Worm (Caenorhabditis elegans) whole organism, L2 larva: ENCODE results near the gene B0280.9.
A peak's percentile ranks its signal among the peaks of the same experiment; 100 is the strongest.
"Not testable (repeated sequence)": the region's sequence is repeated elsewhere in the genome, so short reads cannot be mapped to it uniquely, and the experiment has no call there.

ENCODE experiments used
- C34F6.9 ChIP-seq: fragments of 150-350 bp; optimal IDR thresholded peaks from 2 replicates; lab custom pipeline; 2014; ENCODE audit warnings: missing biosample characterization, missing genetic modification characterization
- F13H6.1 ChIP-seq: sonication (generic microtip); optimal IDR thresholded peaks from 2 replicates; lab custom pipeline; 2016; ENCODE audit warnings: missing genetic modification characterization, missing compliant biosample characterization
- R02D3.7 ChIP-seq: fragments of 150-350 bp; optimal IDR thresholded peaks from 2 replicates; lab custom pipeline; 2014; ENCODE audit warnings: missing biosample characterization, missing genetic modification characterization
- ZK546.5 ChIP-seq: sonication (generic microtip); optimal IDR thresholded peaks from 2 replicates; lab custom pipeline; 2017; ENCODE audit warnings: missing biosample characterization, missing genetic modification characterization
- alr-1 ChIP-seq: fragments of 150-350 bp; optimal IDR thresholded peaks from 2 replicates; lab custom pipeline; 2014; ENCODE audit warnings: missing biosample characterization, missing genetic modification characterization
- aly-2 ChIP-seq: fragments of 150-350 bp; optimal IDR thresholded peaks from 2 replicates; lab custom pipeline; 2014; ENCODE audit warnings: missing biosample characterization, missing genetic modification characterization
- ama-1 ChIP-seq: fragments of 150-350 bp; optimal IDR thresholded peaks from 2 replicates; lab custom pipeline; 2018; ENCODE audit warnings: inconsistent platforms
- ceh-82 ChIP-seq: fragments of 150-350 bp; optimal IDR thresholded peaks from 2 replicates; lab custom pipeline; 2014; ENCODE audit warnings: missing biosample characterization, missing genetic modification characterization
- crh-2 ChIP-seq: sonication (generic microtip); optimal IDR thresholded peaks from 2 replicates; lab custom pipeline; 2017; ENCODE audit warnings: missing biosample characterization, missing genetic modification characterization
- dmd-4 ChIP-seq: sonication (generic microtip); optimal IDR thresholded peaks from 2 replicates; lab custom pipeline; 2017; ENCODE audit warnings: missing biosample characterization, missing genetic modification characterization
- egl-27 ChIP-seq: sonication (generic microtip); optimal IDR thresholded peaks from 3 replicates; lab custom pipeline; 2017; ENCODE audit warnings: missing biosample characterization, missing genetic modification reagents, missing genetic modification characterization
- elt-1 ChIP-seq: fragments of 150-350 bp; optimal IDR thresholded peaks from 2 replicates; lab custom pipeline; 2014; ENCODE audit warnings: missing biosample characterization, missing genetic modification characterization
- elt-3 ChIP-seq: sonication (generic microtip); optimal IDR thresholded peaks from 2 replicates; lab custom pipeline; 2017; ENCODE audit warnings: missing biosample characterization, missing genetic modification characterization
- fos-1 ChIP-seq: fragments of 150-350 bp; optimal IDR thresholded peaks from 2 replicates; lab custom pipeline; 2014; ENCODE audit warnings: missing biosample characterization, missing genetic modification characterization
- gmeb-1 ChIP-seq: fragments of 150-350 bp; optimal IDR thresholded peaks from 2 replicates; lab custom pipeline; 2014; ENCODE audit warnings: missing biosample characterization, missing genetic modification characterization
- lin-39 ChIP-seq: fragments of 150-350 bp; optimal IDR thresholded peaks from 2 replicates; lab custom pipeline; 2014; ENCODE audit warnings: missing biosample characterization, missing genetic modification reagents, missing genetic modification characterization
- lsy-2 ChIP-seq, 2 experiments: fragments of 150-350 bp in 1 of 2; sonication (generic microtip) in 1 of 2; optimal IDR thresholded peaks; 2 replicates each; lab custom pipeline; 2014 to 2017; ENCODE audit warnings: missing biosample characterization in 2 of 2, missing genetic modification characterization in 2 of 2
- mbf-1 ChIP-seq: sonication (generic microtip); optimal IDR thresholded peaks from 2 replicates; lab custom pipeline; 2017; ENCODE audit warnings: missing biosample characterization, missing genetic modification characterization
- mdl-1 ChIP-seq, 2 experiments: fragments of 150-350 bp in 1 of 2; sonication (generic microtip) in 1 of 2; optimal IDR thresholded peaks; 2 replicates each; lab custom pipeline; 2017; ENCODE audit warnings: missing biosample characterization in 2 of 2, missing genetic modification characterization in 2 of 2
- nhr-129 ChIP-seq: fragments of 150-350 bp; optimal IDR thresholded peaks from 2 replicates; lab custom pipeline; 2014; ENCODE audit warnings: missing biosample characterization, missing genetic modification characterization
- nhr-21 ChIP-seq: fragments of 150-350 bp; optimal IDR thresholded peaks from 2 replicates; lab custom pipeline; 2014; ENCODE audit warnings: missing biosample characterization, missing genetic modification characterization
- nhr-23 ChIP-seq: fragments of 150-350 bp; optimal IDR thresholded peaks from 2 replicates; lab custom pipeline; 2014; ENCODE audit warnings: missing biosample characterization, missing genetic modification reagents, missing genetic modification characterization
- nhr-6 ChIP-seq: fragments of 150-350 bp; optimal IDR thresholded peaks from 2 replicates; lab custom pipeline; 2014; ENCODE audit warnings: missing biosample characterization, missing genetic modification characterization
- nhr-77 ChIP-seq: fragments of 150-350 bp; optimal IDR thresholded peaks from 2 replicates; lab custom pipeline; 2014; ENCODE audit warnings: missing biosample characterization, missing genetic modification characterization
- peb-1 ChIP-seq: fragments of 150-350 bp; optimal IDR thresholded peaks from 2 replicates; lab custom pipeline; 2014; ENCODE audit warnings: missing biosample characterization, missing genetic modification characterization
- sem-4 ChIP-seq: fragments of 150-350 bp; optimal IDR thresholded peaks from 2 replicates; lab custom pipeline; 2014; ENCODE audit warnings: missing biosample characterization, missing genetic modification reagents, missing genetic modification characterization
- skn-1 ChIP-seq: sonication (generic microtip); optimal IDR thresholded peaks from 2 replicates; lab custom pipeline; 2017; ENCODE audit warnings: missing biosample characterization, missing genetic modification characterization
- sma-3 ChIP-seq: sonication (generic microtip); optimal IDR thresholded peaks from 2 replicates; lab custom pipeline; 2016; ENCODE audit warnings: missing genetic modification reagents, missing genetic modification characterization, missing compliant biosample characterization
- sma-9 ChIP-seq, 2 experiments: fragments of 150-350 bp in 1 of 2; sonication (generic microtip) in 1 of 2; optimal IDR thresholded peaks; 2 replicates each; lab custom pipeline; 2014 to 2016; ENCODE audit warnings: missing genetic modification characterization in 2 of 2, mild to moderate bottlenecking in 1 of 2, missing biosample characterization in 1 of 2, missing compliant biosample characterization in 1 of 2, missing genetic modification reagents in 1 of 2, moderate library complexity in 1 of 2
- snpc-4 ChIP-seq: fragments of 150-350 bp; optimal IDR thresholded peaks from 2 replicates; lab custom pipeline; 2014; ENCODE audit warnings: missing biosample characterization, missing genetic modification characterization
- unc-39 ChIP-seq: fragments of 150-350 bp; optimal IDR thresholded peaks from 2 replicates; lab custom pipeline; 2014; ENCODE audit warnings: missing biosample characterization, missing genetic modification characterization
- unc-55 ChIP-seq: fragments of 150-350 bp; sonication (generic microtip); optimal IDR thresholded peaks from 3 replicates; lab custom pipeline; 2014; ENCODE audit warnings: missing biosample characterization, missing genetic modification reagents, missing genetic modification characterization
- unc-62 ChIP-seq: fragments of 150-350 bp; optimal IDR thresholded peaks from 2 replicates; lab custom pipeline; 2014; ENCODE audit warnings: missing biosample characterization, missing genetic modification reagents, missing genetic modification characterization
- zag-1 ChIP-seq: fragments of 150-350 bp; optimal IDR thresholded peaks from 2 replicates; lab custom pipeline; 2014; ENCODE audit warnings: missing biosample characterization, missing genetic modification characterization

Gene B0280.9

DNA sequence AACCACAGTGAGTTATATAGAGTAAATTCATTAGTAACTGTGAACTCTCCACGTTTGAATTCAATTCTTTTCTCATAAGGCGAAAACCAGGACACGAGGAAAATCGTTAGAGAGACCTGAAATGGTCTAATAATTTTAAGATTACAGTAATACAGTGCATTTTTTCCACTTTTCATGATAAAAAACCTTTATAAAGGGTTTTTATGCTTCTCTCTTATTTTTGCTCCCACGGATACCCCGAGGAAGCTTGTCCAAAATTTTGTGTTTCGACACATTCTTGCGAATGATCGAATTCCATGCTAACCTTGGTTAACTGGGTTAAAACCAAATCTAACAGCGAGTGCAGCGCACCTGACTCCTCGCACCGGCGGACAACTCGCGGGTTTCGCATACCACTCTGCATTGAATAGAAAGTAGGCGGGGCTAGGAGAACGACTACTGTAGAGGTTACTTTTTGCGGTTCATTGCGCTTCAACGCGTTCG, 17.6 kb upstream of the B0280.9 start (continued):
- TF ChIP-seq R02D3.7 (tag; lab: Kevin White, UChicago), result no peak
- TF ChIP-seq C34F6.9 (tag; lab: Kevin White, UChicago), result no peak
- no peak for TF ChIP-seq sem-4 (tag; lab: Kevin White, UChicago)
- TF ChIP-seq mbf-1, result no peak
- no peak for TF ChIP-seq peb-1 (tag; lab: Kevin White, UChicago)
- peak; percentile 29 for TF ChIP-seq nhr-21 (tag; lab: Kevin White, UChicago)
- TF ChIP-seq nhr-129 (tag; lab: Kevin White, UChicago), result no peak
- peak; percentile 2 for TF ChIP-seq fos-1 (tag; lab: Kevin White, UChicago)
- TF ChIP-seq F13H6.1 (tag; lab: Kevin White, UChicago), result peak; percentile 12
- no peak for TF ChIP-seq zag-1
- TF ChIP-seq, all 48 proteins: peak for 12

- no peak for TF ChIP-seq nhr-77 (tag; lab: Kevin White, UChicago)
- no peak for TF ChIP-seq aly-2
- TF ChIP-seq, all 48 proteins: peak for 0
These were observed 15.5 kb upstream of the B0280.9 start, which contains the start of gene B0280.11 for ce11 chrIII:7138178-7138577. B0280.11 (minus strand) TSS chrIII:7138278.

DNA sequence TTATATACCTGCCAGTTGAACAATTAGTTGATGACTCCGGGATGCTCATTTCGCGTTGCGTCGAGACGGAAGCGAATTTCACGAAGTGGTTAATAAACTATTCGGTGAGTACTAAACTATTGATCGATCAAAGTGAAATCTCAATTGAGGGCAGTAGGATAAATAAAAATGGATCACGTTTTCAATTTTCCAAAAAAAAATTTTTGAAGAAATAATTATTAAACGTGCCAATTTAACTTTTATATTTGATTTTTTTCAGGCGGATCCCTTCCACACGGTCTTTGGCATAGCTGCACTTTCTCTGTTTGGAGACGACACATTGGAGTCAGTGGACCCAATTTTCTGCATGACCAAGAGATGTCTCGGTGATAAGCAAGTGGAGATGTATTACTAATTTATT, 13.3 kb upstream of the B0280.9 start, which contains the start of gene B0280.17:
Gene B0280.17, minus strand, starts transcription at position 101 of the 400 bp plus-strand sequence.
- TF ChIP-seq unc-62 (GFP tag; lab: Kevin White, UChicago) (no peak), ZK546.5 (tag; lab: Kevin White, UChicago) (no peak), C34F6.9 (tag; lab: Kevin White, UChicago) (no peak), elt-1 (tag; lab: Kevin White, UChicago) (no peak), mbf-1 (no peak), lin-39 (no peak), snpc-4 (tag; lab: Kevin White, UChicago) (no peak), alr-1 (tag; lab: Kevin White, UChicago) (no peak), sma-3 (GFP tag; lab: Kevin White, UChicago) (no peak), ama-1 (lab: Kevin White, UChicago) (no peak), elt-3 (tag; lab: Kevin White, UChicago) (no peak), egl-27 (tag; lab: Kevin White, UChicago) (no peak), nhr-6 (tag; lab: Kevin White, UChicago) (no peak), nhr-23 (tag; lab: Kevin White, UChicago) (no peak)

ce11 chrIII:7133559-7133958, 10.9 kb upstream of the B0280.9 start, which contains the start of the genes pot-1 and ggtb-1:
pot-1 (minus strand) TSS chrIII:7133678.
ggtb-1 (plus strand) TSS chrIII:7133766.
- TF ChIP-seq lin-39, result no peak
- no peak for TF ChIP-seq crh-2
- peak; percentile 55 for TF ChIP-seq unc-55 (GFP tag; lab: Kevin White, UChicago)
- TF ChIP-seq gmeb-1, result peak; percentile 7
- no peak for TF ChIP-seq elt-1 (tag; lab: Kevin White, UChicago)
- TF ChIP-seq ceh-82, result no peak
- no peak for TF ChIP-seq sma-9 (GFP tag; optimal IDR thresholded peaks at IDR 0.05; lab: Kevin White, UChicago)
- no peak for TF ChIP-seq sma-9 (tag; optimal IDR thresholded peaks at IDR 0.05; lab: Kevin White, UChicago)
- no peak for TF ChIP-seq R02D3.7 (tag; lab: Kevin White, UChicago)
- peak in 1 of 2 experiments; percentile 35 for TF ChIP-seq lsy-2 (tag; optimal IDR thresholded peaks at IDR 0.05; lab: Kevin White, UChicago)
- no peak for TF ChIP-seq skn-1 (tag; lab: Kevin White, UChicago)
- TF ChIP-seq mbf-1, result no peak
- peak; percentile 47 for TF ChIP-seq C34F6.9 (tag; lab: Kevin White, UChicago)
- no peak for TF ChIP-seq aly-2
- TF ChIP-seq, all 48 proteins: peak for 4

ce11 chrIII:7128601-7129000, 5.9 kb upstream of the B0280.9 start, which contains the start of gene viro-2:
viro-2 (plus strand) TSS chrIII:7128901.
- TF ChIP-seq mdl-1 (tag; optimal IDR thresholded peaks at IDR 0.05; lab: Kevin White, UChicago); gmeb-1; unc-39: not testable (repeated sequence)
- TF ChIP-seq, all 48 proteins: peak for 0; not testable (repeated sequence) for 48

- TF ChIP-seq fos-1 (tag; lab: Kevin White, UChicago) (no peak), nhr-6 (tag; lab: Kevin White, UChicago) (no peak), F13H6.1 (tag; lab: Kevin White, UChicago) (no peak), elt-3 (tag; lab: Kevin White, UChicago) (no peak), dmd-4 (tag; lab: Kevin White, UChicago) (no peak), alr-1 (tag; lab: Kevin White, UChicago) (no peak), lsy-2 (tag; optimal IDR thresholded peaks at IDR 0.05; lab: Kevin White, UChicago) (no peak), R02D3.7 (tag; lab: Kevin White, UChicago) (no peak), unc-39 (no peak), crh-2 (no peak)
These were observed 1.7 kb upstream of the B0280.9 start, which contains the start of gene B0280.2 for ce11 chrIII:7124364-7124763. B0280.2 (plus strand) TSS chrIII:7124664.
